Worm (Caenorhabditis elegans) whole organism, L2 larva: Measurements from ENCODE around the gene mtch-1.

ENCODE experiments used
- R02D3.7 ChIP-seq: fragments of 150-350 bp; optimal IDR thresholded peaks from 2 replicates; lab custom pipeline; 2014; ENCODE audit warnings: missing biosample characterization, missing genetic modification characterization
- lin-11 ChIP-seq: fragments of 150-350 bp; sonication (generic microtip); optimal IDR thresholded peaks from 2 replicates; lab custom pipeline; 2014; ENCODE audit warnings: missing biosample characterization, missing genetic modification characterization, inconsistent platforms, mixed read lengths
- lin-13 ChIP-seq: fragments of 150-350 bp; optimal IDR thresholded peaks from 2 replicates; lab custom pipeline; 2014; ENCODE audit warnings: missing biosample characterization, missing genetic modification reagents, missing genetic modification characterization
- mab-5 ChIP-seq: fragments of 150-350 bp; optimal IDR thresholded peaks from 2 replicates; lab custom pipeline; 2014; ENCODE audit warnings: missing biosample characterization, missing genetic modification characterization
- nhr-25 ChIP-seq: fragments of 150-350 bp; sonication (generic microtip); optimal IDR thresholded peaks from 3 replicates; lab custom pipeline; 2014; ENCODE audit warnings: missing biosample characterization, missing genetic modification characterization
- skn-1 ChIP-seq: sonication (generic microtip); optimal IDR thresholded peaks from 2 replicates; lab custom pipeline; 2017; ENCODE audit warnings: missing biosample characterization, missing genetic modification characterization
- snpc-4 ChIP-seq: fragments of 150-350 bp; optimal IDR thresholded peaks from 2 replicates; lab custom pipeline; 2014; ENCODE audit warnings: missing biosample characterization, missing genetic modification characterization
- ztf-11 ChIP-seq: sonication (generic microtip); optimal IDR thresholded peaks from 2 replicates; lab custom pipeline; 2017; ENCODE audit warnings: missing biosample characterization, missing genetic modification characterization

DNA sequence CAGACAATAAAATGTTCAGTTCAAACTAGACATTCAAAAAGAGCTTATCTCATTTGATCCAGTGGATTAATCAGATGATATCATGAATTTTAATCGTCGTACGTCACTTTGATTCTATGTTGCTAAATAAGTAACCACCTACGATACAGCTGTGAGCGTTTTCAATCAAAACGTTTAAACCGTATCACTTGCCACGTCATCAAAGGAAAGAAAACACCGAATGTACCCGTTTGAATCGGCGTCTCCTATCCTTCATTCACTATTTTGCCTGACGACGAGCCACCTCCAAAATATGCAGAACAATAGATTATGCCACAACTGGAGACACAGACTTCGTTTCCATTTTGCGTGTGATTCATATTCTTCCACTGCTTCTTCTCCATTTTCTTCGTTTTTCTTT is 28.1 kb downstream of the mtch-1 start:
- TF ChIP-seq mab-5 = no peak
- TF ChIP-seq skn-1 (tag; lab: Kevin White, UChicago) = no peak
- no peak for TF ChIP-seq ztf-11
- no peak for TF ChIP-seq lin-13
- TF ChIP-seq lin-11 (tag; lab: Kevin White, UChicago) = no peak
- no peak for TF ChIP-seq R02D3.7
- TF ChIP-seq snpc-4 = no peak
- no peak for TF ChIP-seq nhr-25
